Fruit fly (Drosophila melanogaster) S2 (cell line): ENCODE measurements around the gene CG43098.

Experiments
- CG8478 ChIP-seq: fragments of >200 bp; optimal IDR thresholded peaks from 2 replicates; lab custom pipeline; 2018
- CTCF ChIP-seq, 2 experiments: fragments of >200 bp; optimal IDR thresholded peaks; 2 replicates each; lab custom pipeline; 2018

- TF ChIP-seq CTCF (optimal IDR thresholded peaks at IDR 0.05; lab: Kevin White, UChicago), result no peak
- TF ChIP-seq CG8478 (lab: Kevin White, UChicago), result no peak
Observed at dm6 chr3L:3686274-3686673, 27.4 kb downstream of the CG43098 start.
